Worm (Caenorhabditis elegans) whole organism, L2 larva: ENCODE data around the gene atgl-1.

Experiments used
- C34F6.9 ChIP-seq: fragments of 150-350 bp; optimal IDR thresholded peaks from 2 replicates; lab custom pipeline; 2014; ENCODE audit warnings: missing biosample characterization, missing genetic modification characterization
- F13H6.1 ChIP-seq: sonication (generic microtip); optimal IDR thresholded peaks from 2 replicates; lab custom pipeline; 2016; ENCODE audit warnings: missing genetic modification characterization, missing compliant biosample characterization
- R02D3.7 ChIP-seq: fragments of 150-350 bp; optimal IDR thresholded peaks from 2 replicates; lab custom pipeline; 2014; ENCODE audit warnings: missing biosample characterization, missing genetic modification characterization
- Y55F3AM.14 ChIP-seq: fragments of 200-800 bp; sonication (Bioruptor generic); optimal IDR thresholded peaks from 2 replicates; lab custom pipeline; 2018; ENCODE audit warnings: mild to moderate bottlenecking, missing genetic modification characterization, missing compliant biosample characterization
- ZK546.5 ChIP-seq: sonication (generic microtip); optimal IDR thresholded peaks from 2 replicates; lab custom pipeline; 2017; ENCODE audit warnings: missing biosample characterization, missing genetic modification characterization
- alr-1 ChIP-seq: fragments of 150-350 bp; optimal IDR thresholded peaks from 2 replicates; lab custom pipeline; 2014; ENCODE audit warnings: missing biosample characterization, missing genetic modification characterization
- aly-2 ChIP-seq: fragments of 150-350 bp; optimal IDR thresholded peaks from 2 replicates; lab custom pipeline; 2014; ENCODE audit warnings: missing biosample characterization, missing genetic modification characterization
- ama-1 ChIP-seq: fragments of 150-350 bp; optimal IDR thresholded peaks from 2 replicates; lab custom pipeline; 2018; ENCODE audit warnings: inconsistent platforms
- blmp-1 ChIP-seq: sonication (generic microtip); optimal IDR thresholded peaks from 2 replicates; lab custom pipeline; 2017; ENCODE audit warnings: missing genetic modification characterization, mild to moderate bottlenecking, missing compliant biosample characterization, antibody characterized with exemption, moderate library complexity; ENCODE audit not compliant: insufficient read depth
- ceh-16 ChIP-seq: fragments of 150-350 bp; optimal IDR thresholded peaks from 2 replicates; lab custom pipeline; 2014; ENCODE audit warnings: missing biosample characterization, missing genetic modification characterization
- ceh-82 ChIP-seq: fragments of 150-350 bp; optimal IDR thresholded peaks from 2 replicates; lab custom pipeline; 2014; ENCODE audit warnings: missing biosample characterization, missing genetic modification characterization
- dmd-4 ChIP-seq: sonication (generic microtip); optimal IDR thresholded peaks from 2 replicates; lab custom pipeline; 2017; ENCODE audit warnings: missing biosample characterization, missing genetic modification characterization
- egl-27 ChIP-seq: sonication (generic microtip); optimal IDR thresholded peaks from 3 replicates; lab custom pipeline; 2017; ENCODE audit warnings: missing biosample characterization, missing genetic modification reagents, missing genetic modification characterization
- elt-1 ChIP-seq: fragments of 150-350 bp; optimal IDR thresholded peaks from 2 replicates; lab custom pipeline; 2014; ENCODE audit warnings: missing biosample characterization, missing genetic modification characterization
- elt-3 ChIP-seq: sonication (generic microtip); optimal IDR thresholded peaks from 2 replicates; lab custom pipeline; 2017; ENCODE audit warnings: missing biosample characterization, missing genetic modification characterization
- fos-1 ChIP-seq: fragments of 150-350 bp; optimal IDR thresholded peaks from 2 replicates; lab custom pipeline; 2014; ENCODE audit warnings: missing biosample characterization, missing genetic modification characterization
- gmeb-1 ChIP-seq: fragments of 150-350 bp; optimal IDR thresholded peaks from 2 replicates; lab custom pipeline; 2014; ENCODE audit warnings: missing biosample characterization, missing genetic modification characterization
- lin-11 ChIP-seq: fragments of 150-350 bp; sonication (generic microtip); optimal IDR thresholded peaks from 2 replicates; lab custom pipeline; 2014; ENCODE audit warnings: missing biosample characterization, missing genetic modification characterization, inconsistent platforms, mixed read lengths
- lin-13 ChIP-seq: fragments of 150-350 bp; optimal IDR thresholded peaks from 2 replicates; lab custom pipeline; 2014; ENCODE audit warnings: missing biosample characterization, missing genetic modification reagents, missing genetic modification characterization
- lin-39 ChIP-seq: fragments of 150-350 bp; optimal IDR thresholded peaks from 2 replicates; lab custom pipeline; 2014; ENCODE audit warnings: missing biosample characterization, missing genetic modification reagents, missing genetic modification characterization
- lsy-2 ChIP-seq, 2 experiments: fragments of 150-350 bp in 1 of 2; sonication (generic microtip) in 1 of 2; optimal IDR thresholded peaks; 2 replicates each; lab custom pipeline; 2014 to 2017; ENCODE audit warnings: missing biosample characterization in 2 of 2, missing genetic modification characterization in 2 of 2
- mab-5 ChIP-seq: fragments of 150-350 bp; optimal IDR thresholded peaks from 2 replicates; lab custom pipeline; 2014; ENCODE audit warnings: missing biosample characterization, missing genetic modification characterization
- mbf-1 ChIP-seq: sonication (generic microtip); optimal IDR thresholded peaks from 2 replicates; lab custom pipeline; 2017; ENCODE audit warnings: missing biosample characterization, missing genetic modification characterization
- mdl-1 ChIP-seq, 2 experiments: fragments of 150-350 bp in 1 of 2; sonication (generic microtip) in 1 of 2; optimal IDR thresholded peaks; 2 replicates each; lab custom pipeline; 2017; ENCODE audit warnings: missing biosample characterization in 2 of 2, missing genetic modification characterization in 2 of 2
- nhr-10 ChIP-seq: sonication (generic microtip); optimal IDR thresholded peaks from 2 replicates; lab custom pipeline; 2017; ENCODE audit warnings: missing biosample characterization, missing genetic modification characterization
- nhr-11 ChIP-seq: fragments of 150-350 bp; optimal IDR thresholded peaks from 2 replicates; lab custom pipeline; 2014; ENCODE audit warnings: missing biosample characterization, missing genetic modification characterization
- nhr-12 ChIP-seq: fragments of 150-350 bp; optimal IDR thresholded peaks from 2 replicates; lab custom pipeline; 2014; ENCODE audit warnings: missing biosample characterization, missing genetic modification characterization
- nhr-129 ChIP-seq: fragments of 150-350 bp; optimal IDR thresholded peaks from 2 replicates; lab custom pipeline; 2014; ENCODE audit warnings: missing biosample characterization, missing genetic modification characterization
- nhr-21 ChIP-seq: fragments of 150-350 bp; optimal IDR thresholded peaks from 2 replicates; lab custom pipeline; 2014; ENCODE audit warnings: missing biosample characterization, missing genetic modification characterization
- nhr-237 ChIP-seq: fragments of 150-350 bp; optimal IDR thresholded peaks from 2 replicates; lab custom pipeline; 2014; ENCODE audit warnings: missing biosample characterization, missing genetic modification characterization
- nhr-25 ChIP-seq: fragments of 150-350 bp; sonication (generic microtip); optimal IDR thresholded peaks from 3 replicates; lab custom pipeline; 2014; ENCODE audit warnings: missing biosample characterization, missing genetic modification characterization
- nhr-6 ChIP-seq: fragments of 150-350 bp; optimal IDR thresholded peaks from 2 replicates; lab custom pipeline; 2014; ENCODE audit warnings: missing biosample characterization, missing genetic modification characterization
- nhr-77 ChIP-seq: fragments of 150-350 bp; optimal IDR thresholded peaks from 2 replicates; lab custom pipeline; 2014; ENCODE audit warnings: missing biosample characterization, missing genetic modification characterization
- peb-1 ChIP-seq: fragments of 150-350 bp; optimal IDR thresholded peaks from 2 replicates; lab custom pipeline; 2014; ENCODE audit warnings: missing biosample characterization, missing genetic modification characterization
- sem-4 ChIP-seq: fragments of 150-350 bp; optimal IDR thresholded peaks from 2 replicates; lab custom pipeline; 2014; ENCODE audit warnings: missing biosample characterization, missing genetic modification reagents, missing genetic modification characterization
- skn-1 ChIP-seq: sonication (generic microtip); optimal IDR thresholded peaks from 2 replicates; lab custom pipeline; 2017; ENCODE audit warnings: missing biosample characterization, missing genetic modification characterization
- sma-3 ChIP-seq: sonication (generic microtip); optimal IDR thresholded peaks from 2 replicates; lab custom pipeline; 2016; ENCODE audit warnings: missing genetic modification reagents, missing genetic modification characterization, missing compliant biosample characterization
- sma-9 ChIP-seq, 2 experiments: fragments of 150-350 bp in 1 of 2; sonication (generic microtip) in 1 of 2; optimal IDR thresholded peaks; 2 replicates each; lab custom pipeline; 2014 to 2016; ENCODE audit warnings: missing genetic modification characterization in 2 of 2, mild to moderate bottlenecking in 1 of 2, missing biosample characterization in 1 of 2, missing compliant biosample characterization in 1 of 2, missing genetic modification reagents in 1 of 2, moderate library complexity in 1 of 2
- unc-39 ChIP-seq: fragments of 150-350 bp; optimal IDR thresholded peaks from 2 replicates; lab custom pipeline; 2014; ENCODE audit warnings: missing biosample characterization, missing genetic modification characterization
- unc-55 ChIP-seq: fragments of 150-350 bp; sonication (generic microtip); optimal IDR thresholded peaks from 3 replicates; lab custom pipeline; 2014; ENCODE audit warnings: missing biosample characterization, missing genetic modification reagents, missing genetic modification characterization
- zag-1 ChIP-seq: fragments of 150-350 bp; optimal IDR thresholded peaks from 2 replicates; lab custom pipeline; 2014; ENCODE audit warnings: missing biosample characterization, missing genetic modification characterization
- ztf-1 ChIP-seq: fragments of 200-800 bp; sonication (Bioruptor generic); conservative IDR thresholded peaks from 2 replicates; pipeline ENCODE4 v1.3.6; 2022; ENCODE audit warnings: missing genetic modification characterization, missing compliant biosample characterization
- ztf-11 ChIP-seq: sonication (generic microtip); optimal IDR thresholded peaks from 2 replicates; lab custom pipeline; 2017; ENCODE audit warnings: missing biosample characterization, missing genetic modification characterization
- ztf-4 ChIP-seq: fragments of 150-350 bp; optimal IDR thresholded peaks from 2 replicates; lab custom pipeline; 2014; ENCODE audit warnings: missing biosample characterization, missing genetic modification characterization

The atgl-1 gene

DNA sequence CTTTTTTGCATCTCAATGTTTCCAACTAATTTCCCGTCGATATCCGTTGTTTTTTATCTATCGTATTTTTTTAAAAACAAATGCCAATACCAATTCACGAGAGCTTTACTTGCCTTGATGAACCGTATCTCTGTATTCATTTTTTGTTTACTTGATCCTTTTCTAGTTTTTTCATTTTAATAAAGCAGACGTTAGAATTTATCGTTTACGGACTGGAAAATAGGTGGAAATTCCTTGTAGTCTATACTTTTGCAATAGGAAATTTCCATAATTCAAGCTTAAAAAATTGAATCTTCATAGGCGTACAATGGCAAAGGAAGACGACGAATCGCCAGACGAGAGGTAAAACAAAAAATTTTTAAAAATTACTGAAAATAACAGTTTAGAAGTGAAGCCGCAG lies 40.6 kb upstream of the atgl-1 start, which contains the start of gene algn-1:
Gene algn-1 (plus strand): TSS at position 301 of the 400 bp plus-strand sequence.
- no peak for TF ChIP-seq nhr-25 (tag; lab: Kevin White, UChicago)
- TF ChIP-seq nhr-129 (tag; lab: Kevin White, UChicago) = no peak
- no peak for TF ChIP-seq peb-1 (tag; lab: Kevin White, UChicago)
- no peak for TF ChIP-seq nhr-21 (tag; lab: Kevin White, UChicago)
- no peak for TF ChIP-seq nhr-12 (tag; lab: Kevin White, UChicago)
- TF ChIP-seq skn-1 (tag; lab: Kevin White, UChicago) = no peak
- no peak for TF ChIP-seq sem-4 (tag; lab: Kevin White, UChicago)
- TF ChIP-seq ztf-4 (tag; lab: Kevin White, UChicago) = no peak
- no peak for TF ChIP-seq aly-2 (tag; lab: Kevin White, UChicago)
- TF ChIP-seq sma-3 (GFP tag; lab: Kevin White, UChicago) = no peak
- no peak for TF ChIP-seq blmp-1
- no peak for TF ChIP-seq dmd-4 (tag; lab: Kevin White, UChicago)
- TF ChIP-seq nhr-77 = no peak
- TF ChIP-seq C34F6.9 = no peak
- TF ChIP-seq zag-1 (tag; lab: Kevin White, UChicago) = no peak
- TF ChIP-seq, all 48 proteins: peak for 0

DNA sequence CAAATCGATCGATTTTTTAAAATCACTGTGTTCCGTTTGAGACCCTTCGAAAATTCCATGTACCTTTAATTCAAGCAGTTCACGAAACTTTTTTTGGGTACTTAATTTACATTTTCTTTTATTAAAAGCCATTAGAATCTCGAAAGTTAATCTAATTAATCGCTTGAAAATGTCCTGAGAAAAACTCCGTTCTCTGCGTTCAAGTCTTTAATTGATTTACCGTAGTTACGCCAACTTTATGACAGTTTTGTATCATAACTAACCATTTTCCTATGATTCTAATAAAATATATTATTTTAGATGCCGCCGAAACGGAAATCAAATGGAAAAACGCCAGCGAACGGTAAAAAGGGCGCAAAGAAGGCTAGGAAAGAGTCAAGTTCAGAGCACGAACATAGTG lies 34.9 kb upstream of the atgl-1 start, which contains the start of gene jhdm-1:
Gene jhdm-1 (plus strand): TSS at position 301 of the 400 bp plus-strand sequence.
- TF ChIP-seq dmd-4 (tag; lab: Kevin White, UChicago) = no peak
- no peak for TF ChIP-seq R02D3.7 (tag; lab: Kevin White, UChicago)
- no peak for TF ChIP-seq unc-55 (GFP tag; lab: Kevin White, UChicago)
- no peak for TF ChIP-seq ztf-11
- no peak for TF ChIP-seq blmp-1
- TF ChIP-seq skn-1 (tag; lab: Kevin White, UChicago) = no peak
- no peak for TF ChIP-seq Y55F3AM.14
- TF ChIP-seq lin-13 (GFP tag; lab: Kevin White, UChicago) = no peak
- TF ChIP-seq fos-1 = no peak
- TF ChIP-seq ztf-1 (GFP tag; lab: Robert Waterston, UW) = no peak
- no peak for TF ChIP-seq ceh-16 (tag; lab: Kevin White, UChicago)
- TF ChIP-seq ceh-82 = no peak
- no peak for TF ChIP-seq ztf-4 (tag; lab: Kevin White, UChicago)
- no peak for TF ChIP-seq mab-5 (tag; lab: Kevin White, UChicago)
- no peak for TF ChIP-seq nhr-6
- TF ChIP-seq F13H6.1 (tag; lab: Kevin White, UChicago) = no peak
- no peak for TF ChIP-seq sma-3 (GFP tag; lab: Kevin White, UChicago)
- TF ChIP-seq lsy-2 (tag; optimal IDR thresholded peaks at IDR 0.05; lab: Kevin White, UChicago) = no peak

DNA sequence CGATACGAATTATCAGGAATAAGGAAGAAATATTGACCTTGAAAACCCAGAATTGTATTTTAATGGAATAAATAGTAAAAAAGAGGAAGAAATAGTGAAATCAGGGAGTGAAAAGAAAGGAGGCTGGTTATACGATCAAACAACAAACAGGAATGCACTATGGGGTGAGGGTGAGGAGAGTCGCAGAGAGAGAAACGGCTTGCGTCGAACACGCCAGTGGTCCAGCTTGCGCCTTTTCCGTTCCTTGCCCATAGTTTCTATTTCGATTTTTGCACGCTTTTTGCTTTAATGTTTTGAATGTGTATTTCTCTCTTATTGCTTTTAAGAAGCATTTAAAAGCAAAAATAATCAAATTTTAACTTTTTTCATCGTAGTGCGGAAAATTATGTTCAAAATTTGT lies 34.4 kb upstream of the atgl-1 start:
- TF ChIP-seq Y55F3AM.14 (peak; percentile 37), ceh-82 (no peak), unc-39 (tag; lab: Kevin White, UChicago) (no peak), ztf-1 (GFP tag; lab: Robert Waterston, UW) (no peak), lin-11 (tag; lab: Kevin White, UChicago) (peak; percentile 67), alr-1 (no peak), ceh-16 (tag; lab: Kevin White, UChicago) (peak; percentile 4), elt-1 (tag; lab: Kevin White, UChicago) (no peak), mbf-1 (tag; lab: Kevin White, UChicago) (no peak), blmp-1 (peak; percentile 89), nhr-77 (no peak), gmeb-1 (peak; percentile 77), F13H6.1 (tag; lab: Kevin White, UChicago) (peak; percentile 84), ztf-4 (tag; lab: Kevin White, UChicago) (peak; percentile 83), lsy-2 (tag; optimal IDR thresholded peaks at IDR 0.05; lab: Kevin White, UChicago) (peak; percentile 48 to 93), elt-3 (tag; lab: Kevin White, UChicago) (no peak), mab-5 (tag; lab: Kevin White, UChicago) (peak; percentile 33), ztf-11 (no peak), lin-39 (tag; lab: Kevin White, UChicago) (no peak), nhr-237 (tag; lab: Kevin White, UChicago) (no peak), mdl-1 (tag; optimal IDR thresholded peaks at IDR 0.05; lab: Kevin White, UChicago) (peak; percentile 20 to 55), nhr-25 (tag; lab: Kevin White, UChicago) (peak; percentile 78), nhr-12 (tag; lab: Kevin White, UChicago) (no peak), R02D3.7 (tag; lab: Kevin White, UChicago) (no peak), fos-1 (peak; percentile 86), lin-13 (GFP tag; lab: Kevin White, UChicago) (peak; percentile 88), sma-3 (GFP tag; lab: Kevin White, UChicago) (peak; percentile 80), zag-1 (tag; lab: Kevin White, UChicago) (peak; percentile 66), C34F6.9 (peak; percentile 85), nhr-129 (tag; lab: Kevin White, UChicago) (peak; percentile 94), ZK546.5 (tag; lab: Kevin White, UChicago) (no peak), egl-27 (peak; percentile 65), skn-1 (tag; lab: Kevin White, UChicago) (peak; percentile 69), sma-9 (GFP tag; optimal IDR thresholded peaks at IDR 0.05; lab: Kevin White, UChicago) (peak; percentile 83), sma-9 (tag; optimal IDR thresholded peaks at IDR 0.05; lab: Kevin White, UChicago) (no peak), nhr-10 (tag; lab: Kevin White, UChicago) (no peak), nhr-21 (tag; lab: Kevin White, UChicago) (peak; percentile 62), nhr-6 (peak; percentile 71), aly-2 (tag; lab: Kevin White, UChicago) (peak; percentile 17), peb-1 (tag; lab: Kevin White, UChicago) (no peak), sem-4 (tag; lab: Kevin White, UChicago) (peak; percentile 90), dmd-4 (tag; lab: Kevin White, UChicago) (no peak), nhr-11 (tag; lab: Kevin White, UChicago) (no peak), ama-1 (lab: Kevin White, UChicago) (no peak)
